Worm (Caenorhabditis elegans): ENCODE data around the gene C44B7.5.

Gene C44B7.5

ce11 chrII:6849308-6849707, 23.1 kb downstream of the C44B7.5 start (continued):
- no peak for TF ChIP-seq saeg-2 (GFP tag; IDR thresholded peaks at IDR 0.05)
- no peak for TF ChIP-seq egl-43 (GFP tag; IDR thresholded peaks at IDR 0.05)

DNA sequence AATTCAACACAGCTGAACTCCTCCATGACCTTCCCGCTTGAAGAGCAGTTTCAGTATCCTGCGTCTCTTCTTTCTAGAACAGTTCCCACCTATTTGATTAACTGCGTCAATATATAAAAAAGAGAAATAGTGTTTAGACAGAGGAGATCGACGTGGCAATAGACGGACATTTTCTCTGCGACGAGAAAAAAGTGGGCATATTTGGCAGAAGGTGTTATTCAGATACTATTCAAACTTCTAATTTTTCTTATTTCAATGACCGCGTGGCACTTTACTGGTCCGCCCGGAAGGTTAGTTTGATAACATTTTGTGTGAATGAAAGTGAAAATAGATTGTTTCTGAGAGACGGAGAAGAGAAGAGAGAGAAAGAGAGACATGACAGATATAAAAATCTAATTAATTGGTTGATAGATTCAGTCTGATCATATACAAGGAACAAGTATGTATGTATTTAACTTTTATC, 24.4 kb downstream of the C44B7.5 start, which contains the start of gene tbc-6:
Gene tbc-6, plus strand, starts transcription at position 208 of the 463 bp plus-strand sequence.
- no peak for TF ChIP-seq zfp-2 (tag; optimal IDR thresholded peaks at IDR 0.05)
- no peak for TF ChIP-seq mxl-2 (GFP tag; conservative IDR thresholded peaks at IDR 0.05)
- TF ChIP-seq dve-1 (tag; optimal IDR thresholded peaks at IDR 0.05; ENCODE audit: insufficient read depth): peak; percentile 54
- TF ChIP-seq ceh-62 (tag; optimal IDR thresholded peaks at IDR 0.05): no peak
- TF ChIP-seq lin-29 (GFP tag; IDR thresholded peaks at IDR 0.05): no peak
- no peak for TF ChIP-seq jun-1 (tag; optimal IDR thresholded peaks at IDR 0.05)
- no peak for TF ChIP-seq php-3 (GFP tag; IDR thresholded peaks at IDR 0.05)
- TF ChIP-seq F44E2.7 (GFP tag; IDR thresholded peaks at IDR 0.05): no peak
- TF ChIP-seq F37D6.2 (tag; optimal IDR thresholded peaks at IDR 0.05): no peak
- TF ChIP-seq ZK546.5 (tag; optimal IDR thresholded peaks at IDR 0.05): no peak
- no peak for TF ChIP-seq nhr-102 (tag; optimal IDR thresholded peaks at IDR 0.05)
- TF ChIP-seq zag-1 (tag; optimal IDR thresholded peaks at IDR 0.05): no peak
- no peak for TF ChIP-seq lin-38 (GFP tag; IDR thresholded peaks at IDR 0.05)
- TF ChIP-seq tra-1 (GFP tag; IDR thresholded peaks at IDR 0.05): no peak
- TF ChIP-seq skn-1 (tag; optimal IDR thresholded peaks at IDR 0.05): no peak
- TF ChIP-seq snpc-4 (tag; optimal IDR thresholded peaks at IDR 0.05): no peak
- no peak for TF ChIP-seq D1046.2 (GFP tag; IDR thresholded peaks at IDR 0.05)
- TF ChIP-seq F26F4.8 (GFP tag; conservative IDR thresholded peaks at IDR 0.05): no peak
- no peak for TF ChIP-seq Y75B8A.6 (GFP tag; IDR thresholded peaks at IDR 0.05)
- no peak for TF ChIP-seq lin-1 (GFP tag; IDR thresholded peaks at IDR 0.05)
- no peak for TF ChIP-seq mdt-29 (GFP tag; IDR thresholded peaks at IDR 0.05)
- no peak for TF ChIP-seq dmd-8 (GFP tag; IDR thresholded peaks at IDR 0.05)
- TF ChIP-seq lin-15B (tag; optimal IDR thresholded peaks at IDR 0.05): no peak
- TF ChIP-seq F10B5.3 (tag; optimal IDR thresholded peaks at IDR 0.05): no peak
- no peak for TF ChIP-seq ceh-44 (GFP tag; IDR thresholded peaks at IDR 0.05)
- TF ChIP-seq egl-43 (GFP tag; IDR thresholded peaks at IDR 0.05): no peak
- TF ChIP-seq aha-1 (tag): peak; percentile 74
- no peak for TF ChIP-seq dpl-1 (GFP tag; optimal IDR thresholded peaks at IDR 0.05)
- peak; percentile 93 for TF ChIP-seq aly-2 (tag; optimal IDR thresholded peaks at IDR 0.05)
- no peak for TF ChIP-seq spr-3 (GFP tag; optimal IDR thresholded peaks at IDR 0.05)
- peak; percentile 4 for TF ChIP-seq nhr-77 (tag; optimal IDR thresholded peaks at IDR 0.05)
- no peak for TF ChIP-seq madf-9 (GFP tag; conservative IDR thresholded peaks at IDR 0.05)
- TF ChIP-seq nhr-41 (GFP tag; IDR thresholded peaks at IDR 0.05): no peak
- TF ChIP-seq tag-97 (GFP tag; IDR thresholded peaks at IDR 0.05): no peak
- no peak for TF ChIP-seq pqm-1 (tag; optimal IDR thresholded peaks at IDR 0.05)
- TF ChIP-seq ama-1 (optimal IDR thresholded peaks at IDR 0.05): peak; percentile 36
- TF ChIP-seq sdz-12 (GFP tag; optimal IDR thresholded peaks at IDR 0.05): no peak
- no peak for TF ChIP-seq daf-8 (GFP tag; IDR thresholded peaks at IDR 0.05)
- no peak for TF ChIP-seq nhr-111 (GFP tag; optimal IDR thresholded peaks at IDR 0.05)
- TF ChIP-seq mxl-3 (GFP tag; optimal IDR thresholded peaks at IDR 0.05): peak; percentile 71
- TF ChIP-seq zip-2 (tag; optimal IDR thresholded peaks at IDR 0.05): no peak
- no peak for TF ChIP-seq lin-13 (GFP tag; optimal IDR thresholded peaks at IDR 0.05)
- TF ChIP-seq arid-1 (GFP tag; conservative IDR thresholded peaks at IDR 0.05): no peak
- no peak for TF ChIP-seq vab-7 (GFP tag; IDR thresholded peaks at IDR 0.05)
- TF ChIP-seq F49E8.2 (tag; optimal IDR thresholded peaks at IDR 0.05; ENCODE audit: borderline replicate concordance): no peak
- no peak for TF ChIP-seq fos-1 (tag; optimal IDR thresholded peaks at IDR 0.05)
- TF ChIP-seq mdl-1 (tag; optimal IDR thresholded peaks at IDR 0.05): peak; percentile 65 to 78
- TF ChIP-seq unc-62 (GFP tag; optimal IDR thresholded peaks at IDR 0.05 in 1 of 2): peak in 1 of 2 experiments; percentile 84
- TF ChIP-seq unc-62 (tag; optimal IDR thresholded peaks at IDR 0.05): no peak
- TF ChIP-seq ces-1 (GFP tag; optimal IDR thresholded peaks at IDR 0.05): no peak
- TF ChIP-seq nhr-11 (tag; optimal IDR thresholded peaks at IDR 0.05): peak; percentile 31
